Worm (Caenorhabditis elegans) whole organism, midembryonic: ENCODE results near the gene F20E11.7.

Source experiments
- cog-1 ChIP-seq: sonication (generic microtip); optimal IDR thresholded peaks from 2 replicates; lab custom pipeline; 2016; ENCODE audit warnings: missing genetic modification characterization, missing compliant biosample characterization
- ztf-29 ChIP-seq: fragments of 200-800 bp; sonication (Bioruptor generic); IDR thresholded peaks from 2 replicates; pipeline ENCODE4 v1.3.6; 2022; ENCODE audit warnings: missing genetic modification reagents, missing genetic modification characterization, missing compliant biosample characterization

DNA sequence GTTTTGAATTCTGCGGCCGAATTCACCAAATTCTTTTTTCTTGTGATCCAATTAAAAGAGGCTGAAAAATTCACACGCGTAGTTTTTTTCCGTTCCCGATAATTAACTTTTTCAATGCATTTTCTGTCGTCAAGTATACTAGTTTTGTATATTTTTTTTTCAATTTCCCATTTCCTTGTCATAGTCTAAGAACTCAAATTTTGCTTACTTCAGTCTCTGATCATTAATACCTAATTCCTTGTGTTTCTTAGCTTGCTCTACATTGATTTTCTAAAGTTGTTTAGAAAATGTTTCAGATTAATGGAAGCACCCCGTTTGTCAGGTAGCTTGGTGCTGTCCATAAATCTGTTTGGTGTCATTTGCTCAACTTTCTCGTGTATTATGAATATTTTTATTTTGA is 33.5 kb upstream of the F20E11.7 start, which contains the start of gene srbc-27:
- TF ChIP-seq ztf-29 = no peak
- no peak for TF ChIP-seq cog-1 (tag; lab: Kevin White, UChicago)
